Worm (Caenorhabditis elegans): Measurements from ENCODE around the gene str-228.

DNA sequence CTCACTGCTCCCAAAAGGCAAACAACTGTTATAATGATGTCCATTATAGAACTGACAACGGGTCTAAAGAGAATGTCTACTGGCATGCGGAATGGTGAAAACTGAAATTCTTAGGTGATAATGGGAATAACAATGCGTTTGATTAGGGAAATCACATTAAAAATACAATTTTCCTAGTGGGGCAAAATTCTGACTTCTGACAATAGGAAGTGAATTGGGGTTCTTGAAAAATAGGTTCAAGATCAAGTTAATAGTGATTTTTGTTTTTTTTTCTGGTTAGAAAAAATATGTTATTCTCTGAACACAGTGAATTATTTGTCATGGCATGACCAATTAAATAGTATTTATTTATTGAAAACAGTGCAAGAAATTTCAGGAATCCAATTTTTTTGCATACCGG lies 23.1 kb upstream of the str-228 start, which contains the start of gene srbc-32:
- TF ChIP-seq W03F9.2 (tag; optimal IDR thresholded peaks at IDR 0.05) (no peak), him-1 (tag; optimal IDR thresholded peaks at IDR 0.05) (no peak)
